Worm (Caenorhabditis elegans): Measurements from ENCODE around the gene T26C12.3.

ce11 chrIV:3258528-3258927 is 14.7 kb downstream of the T26C12.3 start, which contains the start of gene T26C12.1:
- TF ChIP-seq nhr-76 (tag; optimal IDR thresholded peaks at IDR 0.05), result no peak
- no peak for TF ChIP-seq pha-4 (GFP tag; IDR thresholded peaks at IDR 0.05)
- no peak for TF ChIP-seq pha-4 (tag; optimal IDR thresholded peaks at IDR 0.05)
- TF ChIP-seq zag-1 (tag; optimal IDR thresholded peaks at IDR 0.05), result no peak
- TF ChIP-seq zip-2 (tag; optimal IDR thresholded peaks at IDR 0.05), result no peak
- TF ChIP-seq fkh-10 (GFP tag; optimal IDR thresholded peaks at IDR 0.05), result no peak
- no peak for TF ChIP-seq madf-9 (GFP tag; conservative IDR thresholded peaks at IDR 0.05)
- no peak for TF ChIP-seq nhr-102 (tag; optimal IDR thresholded peaks at IDR 0.05)
- peak; percentile 36 for TF ChIP-seq hlh-11 (tag; optimal IDR thresholded peaks at IDR 0.05)
- no peak for TF ChIP-seq ama-1 (optimal IDR thresholded peaks at IDR 0.05)
